Worm (Caenorhabditis elegans) whole organism, L4 larva: ENCODE measurements around the gene K08F4.12.

ENCODE experiments used
- D1046.2 ChIP-seq: fragments of 200-800 bp; sonication (Bioruptor generic); IDR thresholded peaks from 2 replicates; pipeline ENCODE4 v1.3.6; 2022; ENCODE audit warnings: missing genetic modification characterization, missing compliant biosample characterization
- F44E2.7 ChIP-seq: fragments of 200-800 bp; sonication (Bioruptor generic); IDR thresholded peaks from 2 replicates; pipeline ENCODE4 v2.1.2; 2022; ENCODE audit warnings: missing genetic modification characterization, missing compliant biosample characterization
- Y105C5A.15 ChIP-seq: fragments of 200-800 bp; sonication (Bioruptor generic); IDR thresholded peaks from 2 replicates; pipeline ENCODE4 v1.3.6; 2022; ENCODE audit warnings: missing genetic modification characterization, missing compliant biosample characterization
- Y75B8A.6 ChIP-seq: fragments of 200-800 bp; sonication (Bioruptor generic); IDR thresholded peaks from 2 replicates; pipeline ENCODE4 v1.3.6; 2022; ENCODE audit warnings: missing genetic modification reagents, missing genetic modification characterization, missing compliant biosample characterization
- aha-1 ChIP-seq: fragments of 150-350 bp; peaks from one replicate; lab custom pipeline; 2014; ENCODE audit warnings: missing biosample characterization, missing genetic modification characterization
- ama-1 ChIP-seq: fragments of 150-350 bp; optimal IDR thresholded peaks from 2 replicates; lab custom pipeline; 2014; ENCODE audit warnings: inconsistent platforms, mixed read lengths
- arid-1 ChIP-seq: fragments of 200-800 bp; sonication (Bioruptor generic); conservative IDR thresholded peaks from 2 replicates; pipeline ENCODE4 v1.3.6; 2022; ENCODE audit warnings: missing genetic modification reagents, missing genetic modification characterization, missing compliant biosample characterization
- ces-1 ChIP-seq: fragments of 150-350 bp; sonication (generic microtip); optimal IDR thresholded peaks from 4 replicates; lab custom pipeline; 2014; ENCODE audit warnings: missing biosample characterization, missing genetic modification reagents, missing genetic modification characterization
- dmd-8 ChIP-seq: fragments of 200-800 bp; sonication (Bioruptor generic); IDR thresholded peaks from 2 replicates; pipeline ENCODE4 v1.3.6; 2022; ENCODE audit warnings: missing genetic modification characterization, missing compliant biosample characterization
- dve-1 ChIP-seq: sonication (generic microtip); optimal IDR thresholded peaks from 2 replicates; lab custom pipeline; 2017; ENCODE audit warnings: antibody characterized with exemption, mild to moderate bottlenecking, missing genetic modification characterization, missing compliant biosample characterization; ENCODE audit not compliant: insufficient read depth
- fkh-10 ChIP-seq: fragments of 150-350 bp; optimal IDR thresholded peaks from 2 replicates; lab custom pipeline; 2014; ENCODE audit warnings: missing biosample characterization, missing genetic modification reagents, missing genetic modification characterization
- gei-8 ChIP-seq: fragments of 200-800 bp; sonication (Bioruptor generic); optimal IDR thresholded peaks from 2 replicates; lab custom pipeline; 2018; ENCODE audit warnings: mild to moderate bottlenecking, missing genetic modification characterization, missing compliant biosample characterization
- hif-1 ChIP-seq, 2 experiments: sonication (generic microtip); optimal IDR thresholded peaks; 2 replicates each; lab custom pipeline; 2016 to 2017; ENCODE audit warnings: missing compliant biosample characterization in 2 of 2, missing genetic modification characterization in 2 of 2, missing genetic modification reagents in 2 of 2, missing genotype in 2 of 2, mild to moderate bottlenecking in 1 of 2
- hlh-11 ChIP-seq: fragments of 200-800 bp; sonication (Bioruptor generic); optimal IDR thresholded peaks from 2 replicates; lab custom pipeline; 2018; ENCODE audit warnings: mild to moderate bottlenecking, missing genetic modification characterization, missing compliant biosample characterization
- hlh-30 ChIP-seq: sonication (generic microtip); optimal IDR thresholded peaks from 2 replicates; lab custom pipeline; 2017; ENCODE audit warnings: antibody characterized with exemption, mild to moderate bottlenecking, missing genetic modification characterization, missing compliant biosample characterization; ENCODE audit not compliant: insufficient read depth
- hmg-1.1 ChIP-seq: fragments of 200-800 bp; sonication (Bioruptor generic); IDR thresholded peaks from 2 replicates; pipeline ENCODE4 v1.3.6; 2022; ENCODE audit warnings: missing genetic modification reagents, missing genetic modification characterization, missing compliant biosample characterization
- lin-38 ChIP-seq: fragments of 200-800 bp; sonication (Bioruptor generic); IDR thresholded peaks from 2 replicates; pipeline ENCODE4 v1.3.6; 2022; ENCODE audit warnings: missing genetic modification reagents, missing genetic modification characterization, missing compliant biosample characterization
- lsy-2 ChIP-seq, 2 experiments: fragments of 150-350 bp in 1 of 2; sonication (generic microtip) in 1 of 2; optimal IDR thresholded peaks; 2 replicates each; lab custom pipeline; 2014 to 2017; ENCODE audit warnings: missing biosample characterization in 2 of 2, missing genetic modification characterization in 2 of 2
- madf-5 ChIP-seq, 2 experiments: fragments of 200-800 bp; sonication (Bioruptor generic); IDR thresholded peaks; 2 replicates each; pipeline ENCODE4 v1.3.6; 2022; ENCODE audit warnings: missing compliant biosample characterization in 2 of 2, missing genetic modification characterization in 2 of 2
- madf-9 ChIP-seq: fragments of 200-800 bp; sonication (Bioruptor generic); conservative IDR thresholded peaks from 2 replicates; pipeline ENCODE4 v1.3.6; 2022; ENCODE audit warnings: missing genetic modification reagents, missing genetic modification characterization, missing compliant biosample characterization
- mes-2 ChIP-seq: sonication (generic microtip); optimal IDR thresholded peaks from 2 replicates; lab custom pipeline; 2016; ENCODE audit warnings: missing genotype, mild to moderate bottlenecking, missing genetic modification characterization, missing compliant biosample characterization; ENCODE audit not compliant: poor library complexity, severe bottlenecking
- mxl-2 ChIP-seq: fragments of 200-800 bp; sonication (Bioruptor generic); conservative IDR thresholded peaks from 2 replicates; pipeline ENCODE4 v1.3.6; 2022; ENCODE audit warnings: missing genetic modification reagents, missing genetic modification characterization, missing compliant biosample characterization
- nhr-10 ChIP-seq: fragments of 150-350 bp; optimal IDR thresholded peaks from 2 replicates; lab custom pipeline; 2014; ENCODE audit warnings: missing biosample characterization, missing genetic modification characterization
- nhr-11 ChIP-seq: fragments of 150-350 bp; optimal IDR thresholded peaks from 2 replicates; lab custom pipeline; 2014; ENCODE audit warnings: missing biosample characterization, missing genetic modification characterization
- nhr-111 ChIP-seq: fragments of 200-800 bp; sonication (Bioruptor generic); optimal IDR thresholded peaks from 2 replicates; lab custom pipeline; 2018; ENCODE audit warnings: mild to moderate bottlenecking, missing genetic modification characterization, missing compliant biosample characterization
- nhr-25 ChIP-seq: sonication (generic microtip); optimal IDR thresholded peaks from 2 replicates; lab custom pipeline; 2017; ENCODE audit warnings: missing genetic modification characterization, mild to moderate bottlenecking, missing compliant biosample characterization, antibody characterized with exemption, moderate library complexity, borderline replicate concordance; ENCODE audit not compliant: insufficient read depth
- nhr-48 ChIP-seq: sonication (generic microtip); optimal IDR thresholded peaks from 2 replicates; lab custom pipeline; 2016; ENCODE audit warnings: mild to moderate bottlenecking, missing genetic modification characterization, missing compliant biosample characterization
- nhr-77 ChIP-seq: fragments of 150-350 bp; optimal IDR thresholded peaks from 2 replicates; lab custom pipeline; 2014; ENCODE audit warnings: missing biosample characterization, missing genetic modification characterization
- pqm-1 ChIP-seq: sonication (generic microtip); optimal IDR thresholded peaks from 2 replicates; lab custom pipeline; 2017; ENCODE audit warnings: missing biosample characterization, missing genetic modification characterization
- sdz-12 ChIP-seq: fragments of 200-800 bp; sonication (Bioruptor generic); optimal IDR thresholded peaks from 2 replicates; lab custom pipeline; 2018; ENCODE audit warnings: mild to moderate bottlenecking, missing genetic modification characterization, missing compliant biosample characterization
- set-16 ChIP-seq: fragments of 200-800 bp; sonication (Bioruptor generic); IDR thresholded peaks from 2 replicates; pipeline ENCODE4 v1.3.6; 2022; ENCODE audit warnings: missing genetic modification reagents, missing genetic modification characterization, missing compliant biosample characterization
- snpc-1.2 ChIP-seq: fragments of 200-800 bp; sonication (Bioruptor generic); IDR thresholded peaks from 2 replicates; pipeline ENCODE4 v1.3.6; 2022; ENCODE audit warnings: missing genetic modification reagents, missing genetic modification characterization, missing compliant biosample characterization
- spr-3 ChIP-seq: fragments of 200-800 bp; sonication (Bioruptor generic); optimal IDR thresholded peaks from 2 replicates; lab custom pipeline; 2018; ENCODE audit warnings: mild to moderate bottlenecking, missing genetic modification characterization, missing compliant biosample characterization
- tag-97 ChIP-seq: fragments of 200-800 bp; sonication (Bioruptor generic); IDR thresholded peaks from 2 replicates; pipeline ENCODE4 v1.3.6; 2022; ENCODE audit warnings: missing genetic modification characterization, missing compliant biosample characterization
- zip-2 ChIP-seq: fragments of 150-350 bp; optimal IDR thresholded peaks from 2 replicates; lab custom pipeline; 2014; ENCODE audit warnings: missing biosample characterization, missing genetic modification characterization

Gene K08F4.12

ce11 chrIV:10176252-10176730 lies 38.4 kb downstream of the K08F4.12 start, which contains the start of gene rack-1 (continued):
- peak; percentile 54 for TF ChIP-seq aha-1 (tag; lab: Kevin White, UChicago)
- TF ChIP-seq spr-3 (GFP tag; lab: Kevin White, UChicago) = no peak
- peak in 1 of 2 experiments; percentile 18 for TF ChIP-seq hif-1 (tag; optimal IDR thresholded peaks at IDR 0.05; lab: Kevin White, UChicago)
- TF ChIP-seq nhr-11 = peak; percentile 14
- TF ChIP-seq dmd-8 (GFP tag; lab: Robert Waterston, UW) = no peak
- TF ChIP-seq dve-1 (tag; lab: Kevin White, UChicago) = peak; percentile 45
- TF ChIP-seq, all 104 proteins: peak for 19

DNA sequence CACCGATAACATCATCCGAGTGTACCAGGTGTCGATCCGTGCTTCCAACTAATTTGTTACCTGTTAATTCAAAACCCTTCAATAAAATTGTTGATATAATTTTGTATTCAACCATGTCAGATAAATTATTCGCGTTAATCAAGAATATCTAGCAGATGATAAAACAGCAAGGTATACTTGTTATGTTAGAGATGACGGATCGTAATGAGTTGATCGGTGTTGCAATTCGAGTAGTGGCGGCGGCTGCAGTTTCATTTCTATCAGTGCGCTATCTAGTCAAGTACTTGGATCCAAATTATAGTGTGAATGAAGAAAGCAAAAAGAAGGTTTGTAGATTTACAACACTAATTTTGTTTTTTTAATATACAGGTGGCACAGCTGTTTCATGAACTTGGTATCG lies 39.9 kb downstream of the K08F4.12 start, which contains the start of gene mspn-1:
Gene mspn-1 (plus strand): TSS at position 190 of the 400 bp plus-strand sequence.
- TF ChIP-seq lin-38 (0 out of 2 replicates have a peak, but pooled peaks have one; percentile 41), mes-2 (peak; percentile 5), mxl-2 (no peak), snpc-1.2 (GFP tag; lab: Robert Waterston, UW) (peak; percentile 71), aha-1 (tag; lab: Kevin White, UChicago) (no peak), arid-1 (GFP tag; lab: Robert Waterston, UW) (no peak), madf-5 (GFP tag; IDR thresholded peaks at IDR 0.05; lab: Robert Waterston, UW) (0 out of 4 replicates have a peak, but pooled peaks of 1 of the 2 experiments have one; percentile 12), nhr-11 (no peak)

DNA sequence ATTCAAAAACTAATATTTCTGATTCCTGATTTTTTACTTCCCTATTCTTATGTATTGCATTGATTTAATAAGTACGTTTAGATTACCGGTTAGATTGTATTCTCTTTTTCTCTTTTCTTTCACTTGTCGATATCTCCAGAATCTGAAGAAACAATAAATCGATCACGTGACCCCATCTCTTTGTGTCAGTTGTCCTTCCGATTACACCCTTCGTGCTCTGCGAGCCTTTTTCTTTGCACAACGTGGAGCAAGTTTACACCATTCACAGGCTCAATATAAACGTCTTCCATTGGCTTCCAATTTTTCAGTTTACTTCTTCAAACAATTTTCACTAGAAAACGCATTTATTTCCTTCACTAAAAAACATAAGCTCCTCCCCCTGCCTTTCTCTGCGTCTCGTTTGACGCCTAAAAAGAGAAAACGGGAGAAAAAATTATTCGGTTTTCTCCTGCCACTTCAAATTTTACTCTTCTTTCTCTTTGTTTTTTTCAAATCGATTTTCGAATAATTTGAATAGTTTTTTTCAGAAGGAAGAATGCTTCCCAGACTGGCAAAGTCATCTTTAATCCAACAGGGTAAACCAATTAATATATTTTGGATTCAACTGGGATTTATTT lies 42.3 kb downstream of the K08F4.12 start, which contains the start of gene gta-1:
Gene gta-1 (plus strand): TSS at position 528 of the 617 bp plus-strand sequence.
- TF ChIP-seq hmg-1.1 (GFP tag; lab: Robert Waterston, UW) = peak; percentile 33; the same call in 1 of the 2 replicates
- TF ChIP-seq set-16 (GFP tag; lab: Robert Waterston, UW) = no peak
- TF ChIP-seq nhr-77 = peak; percentile 13
- TF ChIP-seq pqm-1 = no peak
- no peak for TF ChIP-seq mxl-2
- TF ChIP-seq tag-97 = no peak
- TF ChIP-seq hlh-30 (tag; lab: Kevin White, UChicago) = peak; percentile 51
- TF ChIP-seq ces-1 (GFP tag; lab: Kevin White, UChicago) = no peak
- no peak for TF ChIP-seq D1046.2 (GFP tag; lab: Robert Waterston, UW)
- peak; percentile 66 for TF ChIP-seq ama-1 (lab: Kevin White, UChicago)
- peak in 1 of 2 experiments; percentile 25 for TF ChIP-seq lsy-2 (tag; optimal IDR thresholded peaks at IDR 0.05; lab: Kevin White, UChicago)
- no peak for TF ChIP-seq sdz-12 (GFP tag; lab: Kevin White, UChicago)
- TF ChIP-seq madf-9 = no peak
- no peak for TF ChIP-seq Y105C5A.15 (GFP tag; lab: Robert Waterston, UW)
- peak; percentile 30 for TF ChIP-seq hlh-11 (tag; lab: Kevin White, UChicago)
- TF ChIP-seq dmd-8 (GFP tag; lab: Robert Waterston, UW) = no peak
- no peak for TF ChIP-seq F44E2.7
- no peak for TF ChIP-seq nhr-48 (tag; lab: Kevin White, UChicago)
- TF ChIP-seq nhr-10 (tag; lab: Kevin White, UChicago) = no peak
- no peak for TF ChIP-seq gei-8 (GFP tag; lab: Kevin White, UChicago)
- peak; percentile 66 for TF ChIP-seq aha-1 (tag; lab: Kevin White, UChicago)
- TF ChIP-seq arid-1 (GFP tag; lab: Robert Waterston, UW) = no peak
- TF ChIP-seq mes-2 = peak; percentile 5
- TF ChIP-seq nhr-11 = peak; percentile 18
- peak; percentile 16 for TF ChIP-seq fkh-10
- peak; percentile 2 for TF ChIP-seq dve-1 (tag; lab: Kevin White, UChicago)
- no peak for TF ChIP-seq nhr-25 (tag; lab: Kevin White, UChicago)
- no peak for TF ChIP-seq nhr-111 (GFP tag; lab: Kevin White, UChicago)
- no peak for TF ChIP-seq Y75B8A.6 (GFP tag; lab: Robert Waterston, UW)
- peak; percentile 44 for TF ChIP-seq zip-2 (tag; lab: Kevin White, UChicago)
